Fruit fly (Drosophila melanogaster): ENCODE data around the gene ranshi.

dm6 chr3R:8701197-8701596, 28.3 kb downstream of the ranshi start:
- no peak for TF ChIP-seq CG8478 (optimal IDR thresholded peaks at IDR 0.05)
- no peak for TF ChIP-seq CTCF (optimal IDR thresholded peaks at IDR 0.05)

Measured in S2 (cell line).